Fruit fly (Drosophila melanogaster): ENCODE measurements around the gene srw.

Gene srw

dm6 chr3L:4253611-4254300, 29.5 kb downstream of the srw start (continued):
- no peak for TF ChIP-seq H15 (GFP tag; IDR thresholded peaks at IDR 0.05)
- no peak for TF ChIP-seq HHEX (GFP tag; optimal IDR thresholded peaks at IDR 0.05)
- TF ChIP-seq chinmo (GFP tag; IDR thresholded peaks at IDR 0.05; ENCODE audit: partially characterized antibody), result peak; percentile 86; the same call in 1 of the 4 replicates
- no peak for TF ChIP-seq CG9797 (GFP tag; optimal IDR thresholded peaks at IDR 0.05)
- TF ChIP-seq crol (GFP tag; IDR thresholded peaks at IDR 0.05), result no peak
- no peak for TF ChIP-seq crp (GFP tag; optimal IDR thresholded peaks at IDR 0.05)
- TF ChIP-seq Usf (GFP tag; optimal IDR thresholded peaks at IDR 0.05), result no peak
- no peak for TF ChIP-seq CG8089 (GFP tag; optimal IDR thresholded peaks at IDR 0.05)
- TF ChIP-seq lov (optimal IDR thresholded peaks at IDR 0.05), result no peak
- no peak for TF ChIP-seq lov (GFP tag; IDR thresholded peaks at IDR 0.05)
- TF ChIP-seq Six4 (GFP tag; optimal IDR thresholded peaks at IDR 0.05), result no peak
- TF ChIP-seq CG6689 (GFP tag; IDR thresholded peaks at IDR 0.05), result no peak
- no peak for TF ChIP-seq HLH3B (GFP tag; IDR thresholded peaks at IDR 0.05)
- 0 out of 2 replicates have a peak, but pooled peaks have one; percentile 31 for TF ChIP-seq CG10959 (GFP tag; IDR thresholded peaks at IDR 0.05)
- no peak for TF ChIP-seq CG3281 (GFP tag; optimal IDR thresholded peaks at IDR 0.05)
- TF ChIP-seq GATAe (GFP tag; conservative IDR thresholded peaks at IDR 0.05), result no peak
- no peak for TF ChIP-seq caup (GFP tag; optimal IDR thresholded peaks at IDR 0.05; ENCODE audit: severe bottlenecking)
- no peak for TF ChIP-seq CG6683 (GFP tag; optimal IDR thresholded peaks at IDR 0.05)
- TF ChIP-seq eyg (GFP tag; optimal IDR thresholded peaks at IDR 0.05), result no peak
- no peak for TF ChIP-seq kah (GFP tag; optimal IDR thresholded peaks at IDR 0.05)
- no peak for TF ChIP-seq CG18476 (GFP tag; optimal IDR thresholded peaks at IDR 0.05)
- TF ChIP-seq D19A (tag; optimal IDR thresholded peaks at IDR 0.05), result no peak
- TF ChIP-seq sob (GFP tag; IDR thresholded peaks at IDR 0.05), result no peak
- TF ChIP-seq MBD-R2 (GFP tag; IDR thresholded peaks at IDR 0.05), result peak; percentile 26
- TF ChIP-seq ems (GFP tag; optimal IDR thresholded peaks at IDR 0.05), result no peak
- no peak for TF ChIP-seq gsb (GFP tag; IDR thresholded peaks at IDR 0.05)
- no peak for TF ChIP-seq CG8281 (tag; optimal IDR thresholded peaks at IDR 0.05)
- no peak for TF ChIP-seq CG9932 (GFP tag; IDR thresholded peaks at IDR 0.05)
- TF ChIP-seq pan (optimal IDR thresholded peaks at IDR 0.05), result no peak
- peak in 1 of 2 experiments; percentile 25 for TF ChIP-seq pan (GFP tag; optimal IDR thresholded peaks at IDR 0.05 in 1 of 2, IDR thresholded peaks at IDR 0.05 in 1 of 2)

- TF ChIP-seq CG10959 (GFP tag; IDR thresholded peaks at IDR 0.05), result no peak
- peak; percentile 6 for TF ChIP-seq ftz-f1 (GFP tag; optimal IDR thresholded peaks at IDR 0.05)
- 0 out of 2 replicates have a peak, but pooled peaks have one; percentile 12 for TF ChIP-seq rib (GFP tag; IDR thresholded peaks at IDR 0.05)
- TF ChIP-seq Doc3 (GFP tag; IDR thresholded peaks at IDR 0.05; ENCODE audit: partially characterized antibody), result no peak
- peak; percentile 95 for TF ChIP-seq pros (GFP tag; optimal IDR thresholded peaks at IDR 0.05)
- TF ChIP-seq sens (GFP tag), result peak; percentile 47
- no peak for TF ChIP-seq Fer2 (tag; optimal IDR thresholded peaks at IDR 0.05)
- TF ChIP-seq Kr (GFP tag; optimal IDR thresholded peaks at IDR 0.05), result peak; percentile 41
- TF ChIP-seq CG16863 (GFP tag; optimal IDR thresholded peaks at IDR 0.05), result no peak
- peak; percentile 6 for TF ChIP-seq CG17802 (tag; optimal IDR thresholded peaks at IDR 0.05)
- TF ChIP-seq Asciz (GFP tag; optimal IDR thresholded peaks at IDR 0.05), result no peak
- no peak for TF ChIP-seq Camta (GFP tag; optimal IDR thresholded peaks at IDR 0.05)
- TF ChIP-seq insv (GFP tag; optimal IDR thresholded peaks at IDR 0.05), result peak in 1 of 2 experiments; percentile 15
- TF ChIP-seq slbo (GFP tag; IDR thresholded peaks at IDR 0.05), result no peak
- TF ChIP-seq CG4360 (GFP tag; IDR thresholded peaks at IDR 0.05), result peak; percentile 60
- TF ChIP-seq Ets65A (GFP tag), result no peak
- TF ChIP-seq CG6175 (GFP tag; IDR thresholded peaks at IDR 0.05), result no peak
- peak; percentile 14; the same call in 1 of the 3 replicates for TF ChIP-seq row (GFP tag; IDR thresholded peaks at IDR 0.05)
- no peak for TF ChIP-seq hb (GFP tag; IDR thresholded peaks at IDR 0.05; ENCODE audit: partially characterized antibody)
- peak; percentile 81 for TF ChIP-seq Lpt (GFP tag; optimal IDR thresholded peaks at IDR 0.05)
- TF ChIP-seq Med (GFP tag), result peak; percentile 86
- TF ChIP-seq slp2 (GFP tag; optimal IDR thresholded peaks at IDR 0.05), result no peak
Observed at dm6 chr3L:4252862-4253610, 30.2 kb downstream of the srw start.
